Worm (Caenorhabditis elegans) whole organism, early embryonic: ENCODE measurements around the gene pat-3.
A peak's percentile ranks its signal among the peaks of the same experiment; 100 is the strongest.

Experiments
- B0310.2 ChIP-seq: sonication (generic microtip); optimal IDR thresholded peaks from 2 replicates; lab custom pipeline; 2016; ENCODE audit warnings: mild to moderate bottlenecking, missing genetic modification characterization, missing compliant biosample characterization
- F13C5.2 ChIP-seq: sonication (generic microtip); optimal IDR thresholded peaks from 2 replicates; lab custom pipeline; 2017; ENCODE audit warnings: mild to moderate bottlenecking, missing genetic modification characterization, inconsistent platforms, missing compliant biosample characterization
- aly-1 ChIP-seq: sonication (generic microtip); optimal IDR thresholded peaks from 2 replicates; lab custom pipeline; 2016; ENCODE audit warnings: missing genetic modification characterization, missing compliant biosample characterization
- ama-1 ChIP-seq: fragments of 150-350 bp; optimal IDR thresholded peaks from 2 replicates; lab custom pipeline; 2014
- ceh-13 ChIP-seq: fragments of 200-800 bp; sonication (Bioruptor generic); optimal IDR thresholded peaks from 2 replicates; lab custom pipeline; 2018; ENCODE audit warnings: mild to moderate bottlenecking, missing genetic modification characterization, missing compliant biosample characterization
- ceh-36 ChIP-seq: sonication (generic microtip); optimal IDR thresholded peaks from 2 replicates; lab custom pipeline; 2016; ENCODE audit warnings: missing genetic modification characterization, inconsistent platforms, missing compliant biosample characterization
- ets-7 ChIP-seq: sonication (generic microtip); optimal IDR thresholded peaks from 2 replicates; lab custom pipeline; 2016; ENCODE audit warnings: missing genotype, missing genetic modification characterization, missing compliant biosample characterization
- flt-1 ChIP-seq: fragments of 200-800 bp; sonication (Bioruptor generic); IDR thresholded peaks from 2 replicates; pipeline ENCODE4 v1.3.6; 2022; ENCODE audit warnings: missing genetic modification characterization, missing compliant biosample characterization
- hmbx-1 ChIP-seq: sonication (generic microtip); optimal IDR thresholded peaks from 2 replicates; lab custom pipeline; 2016; ENCODE audit warnings: mild to moderate bottlenecking, missing genetic modification characterization, missing compliant biosample characterization
- hmg-4 ChIP-seq: fragments of 200-800 bp; sonication (Bioruptor generic); optimal IDR thresholded peaks from 2 replicates; lab custom pipeline; 2018; ENCODE audit warnings: mild to moderate bottlenecking, missing genetic modification characterization, missing compliant biosample characterization
- hnd-1 ChIP-seq: sonication (generic microtip); optimal IDR thresholded peaks from 2 replicates; lab custom pipeline; 2016; ENCODE audit warnings: missing genetic modification characterization, missing compliant biosample characterization
- pes-1 ChIP-seq: fragments of 200-800 bp; sonication (Bioruptor generic); IDR thresholded peaks from 2 replicates; pipeline ENCODE4 v1.3.6; 2022; ENCODE audit warnings: missing genetic modification reagents, missing genetic modification characterization, missing compliant biosample characterization
- scrt-1 ChIP-seq: fragments of 200-800 bp; sonication (Bioruptor generic); IDR thresholded peaks from 2 replicates; pipeline ENCODE4 v1.3.6; 2022; ENCODE audit warnings: missing genetic modification characterization, missing compliant biosample characterization
- sea-1 ChIP-seq: fragments of 200-800 bp; sonication (Bioruptor generic); conservative IDR thresholded peaks from 2 replicates; pipeline ENCODE4 v1.3.6; 2022; ENCODE audit warnings: missing genetic modification characterization, missing compliant biosample characterization
- tbx-11 ChIP-seq: fragments of 200-800 bp; sonication (Bioruptor generic); IDR thresholded peaks from 2 replicates; pipeline ENCODE4 v1.3.6; 2022; ENCODE audit warnings: missing genetic modification characterization, missing compliant biosample characterization
- tbx-37 ChIP-seq: fragments of 200-800 bp; sonication (Bioruptor generic); conservative IDR thresholded peaks from 2 replicates; pipeline ENCODE4 v1.3.6; 2022; ENCODE audit warnings: missing genetic modification reagents, missing genetic modification characterization, missing compliant biosample characterization
- tra-4 ChIP-seq: sonication (generic microtip); optimal IDR thresholded peaks from 2 replicates; lab custom pipeline; 2017; ENCODE audit warnings: missing genetic modification characterization, missing compliant biosample characterization

Gene pat-3

ce11 chrIII:3876197-3876897 lies 37.6 kb downstream of the pat-3 start:
- no peak for TF ChIP-seq B0310.2 (tag; lab: Kevin White, UChicago)
- no peak for TF ChIP-seq scrt-1 (GFP tag; lab: Robert Waterston, UW)
- TF ChIP-seq tbx-37 (GFP tag; lab: Robert Waterston, UW) = no peak
- TF ChIP-seq aly-1 (tag; lab: Kevin White, UChicago) = no peak
- no peak for TF ChIP-seq ets-7 (tag; lab: Kevin White, UChicago)
- peak; percentile 56 for TF ChIP-seq ceh-36 (tag; lab: Kevin White, UChicago)

- TF ChIP-seq hnd-1 = no peak
- TF ChIP-seq hmbx-1 (tag; lab: Kevin White, UChicago) = no peak
- no peak for TF ChIP-seq ceh-13
- TF ChIP-seq tbx-37 (GFP tag; lab: Robert Waterston, UW) = no peak
- TF ChIP-seq sea-1 (GFP tag; lab: Robert Waterston, UW) = no peak
- no peak for TF ChIP-seq scrt-1 (GFP tag; lab: Robert Waterston, UW)
- TF ChIP-seq ceh-36 (tag; lab: Kevin White, UChicago) = no peak
- no peak for TF ChIP-seq ama-1 (lab: Kevin White, UChicago)
- TF ChIP-seq B0310.2 (tag; lab: Kevin White, UChicago) = no peak
- no peak for TF ChIP-seq tbx-11 (GFP tag; lab: Robert Waterston, UW)
- TF ChIP-seq hmg-4 (GFP tag; lab: Kevin White, UChicago) = no peak
- TF ChIP-seq pes-1 (GFP tag; lab: Robert Waterston, UW) = no peak
- TF ChIP-seq flt-1 (GFP tag; lab: Robert Waterston, UW) = no peak
- no peak for TF ChIP-seq F13C5.2 (tag; lab: Kevin White, UChicago)
- TF ChIP-seq aly-1 (tag; lab: Kevin White, UChicago) = no peak
- no peak for TF ChIP-seq ets-7 (tag; lab: Kevin White, UChicago)
- no peak for TF ChIP-seq tra-4 (tag; lab: Kevin White, UChicago)
Observed at ce11 chrIII:3875608-3876007, 38.3 kb downstream of the pat-3 start.

- TF ChIP-seq ceh-36 (tag; lab: Kevin White, UChicago) = no peak
- no peak for TF ChIP-seq tbx-37 (GFP tag; lab: Robert Waterston, UW)
- no peak for TF ChIP-seq tra-4 (tag; lab: Kevin White, UChicago)
- TF ChIP-seq flt-1 (GFP tag; lab: Robert Waterston, UW) = no peak
- no peak for TF ChIP-seq pes-1 (GFP tag; lab: Robert Waterston, UW)
- no peak for TF ChIP-seq sea-1 (GFP tag; lab: Robert Waterston, UW)
- no peak for TF ChIP-seq hnd-1
- TF ChIP-seq ceh-13 = no peak
- TF ChIP-seq aly-1 (tag; lab: Kevin White, UChicago) = no peak
- no peak for TF ChIP-seq hmg-4 (GFP tag; lab: Kevin White, UChicago)
- TF ChIP-seq F13C5.2 (tag; lab: Kevin White, UChicago) = no peak
- TF ChIP-seq tbx-11 (GFP tag; lab: Robert Waterston, UW) = no peak
- TF ChIP-seq hmbx-1 (tag; lab: Kevin White, UChicago) = no peak
- no peak for TF ChIP-seq ama-1 (lab: Kevin White, UChicago)
Observed at ce11 chrIII:3874895-3875294, 39.1 kb downstream of the pat-3 start.

DNA sequence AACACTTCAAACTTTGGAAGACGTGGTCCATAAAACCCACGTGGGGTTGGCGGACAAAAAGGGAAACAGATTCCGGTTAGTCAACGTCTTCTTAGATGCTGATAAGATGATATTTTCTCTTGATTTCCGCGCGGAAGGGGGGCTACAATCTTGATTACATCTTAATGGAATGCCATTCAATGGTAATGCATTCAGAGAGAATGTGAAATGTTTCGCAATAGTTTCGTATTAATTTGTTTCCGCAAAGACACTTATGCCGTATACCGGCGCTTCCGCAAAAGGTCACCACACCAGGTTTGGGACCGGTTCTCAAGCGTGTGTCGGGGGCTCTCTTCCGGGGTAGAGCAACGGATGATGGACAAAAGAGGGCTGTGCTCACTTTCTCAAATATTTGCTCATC lies 39.5 kb downstream of the pat-3 start:
- no peak for TF ChIP-seq sea-1 (GFP tag; lab: Robert Waterston, UW)
- no peak for TF ChIP-seq ceh-13
- TF ChIP-seq scrt-1 (GFP tag; lab: Robert Waterston, UW) = no peak
- TF ChIP-seq pes-1 (GFP tag; lab: Robert Waterston, UW) = no peak
- TF ChIP-seq hmbx-1 (tag; lab: Kevin White, UChicago) = no peak
- TF ChIP-seq ama-1 (lab: Kevin White, UChicago) = no peak
- no peak for TF ChIP-seq B0310.2 (tag; lab: Kevin White, UChicago)
- no peak for TF ChIP-seq F13C5.2 (tag; lab: Kevin White, UChicago)
- no peak for TF ChIP-seq tbx-37 (GFP tag; lab: Robert Waterston, UW)
- TF ChIP-seq hnd-1 = no peak

ce11 chrIII:3873424-3873823 lies 40.5 kb downstream of the pat-3 start:
- TF ChIP-seq scrt-1 (GFP tag; lab: Robert Waterston, UW) (no peak; the same call in 1 of the 2 replicates), hmg-4 (GFP tag; lab: Kevin White, UChicago) (peak; percentile 48)

- TF ChIP-seq ceh-36 (tag; lab: Kevin White, UChicago) = no peak
- TF ChIP-seq ama-1 (lab: Kevin White, UChicago) = peak; percentile 50
Observed at ce11 chrIII:3872978-3873377, 41.0 kb downstream of the pat-3 start.

DNA sequence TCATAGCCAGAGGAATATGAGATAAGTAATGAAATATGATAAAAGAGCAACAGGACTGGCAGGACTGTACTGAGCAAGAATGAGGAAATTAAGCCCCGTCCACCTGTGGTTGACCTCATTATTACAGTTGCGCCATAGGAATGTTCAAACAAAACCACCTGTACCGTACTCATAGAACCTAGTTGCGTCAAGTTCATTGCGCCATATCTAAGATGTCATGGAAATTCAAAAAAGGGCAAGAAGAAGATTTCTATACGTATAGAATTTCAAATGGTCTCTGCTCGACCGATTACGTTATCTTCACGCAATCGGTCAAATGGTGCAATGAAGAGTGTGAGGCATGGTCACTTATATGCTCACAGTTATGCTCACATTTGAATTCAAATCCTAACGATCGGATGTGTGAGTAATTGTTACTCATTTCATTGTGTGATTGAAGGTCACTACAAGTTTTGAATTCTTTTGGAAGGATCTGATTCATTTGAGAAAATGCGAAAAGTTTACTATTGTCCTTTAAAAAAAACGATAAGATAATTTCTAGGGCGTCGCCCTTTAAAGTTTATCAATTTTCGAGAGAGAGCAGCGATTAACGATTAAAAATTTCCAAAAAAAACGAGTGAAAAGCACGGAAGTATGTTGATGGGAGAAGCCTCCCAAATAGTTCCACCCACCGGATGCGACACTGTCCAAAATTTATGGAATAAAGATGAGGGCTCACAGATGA lies 42.0 kb downstream of the pat-3 start:
- TF ChIP-seq tbx-37 (GFP tag; lab: Robert Waterston, UW) = no peak
- TF ChIP-seq hmg-4 (GFP tag; lab: Kevin White, UChicago) = no peak
- TF ChIP-seq ceh-36 (tag; lab: Kevin White, UChicago) = no peak
- no peak for TF ChIP-seq aly-1 (tag; lab: Kevin White, UChicago)
